Worm (Caenorhabditis elegans): Measurements from ENCODE around the gene plrg-1.

DNA sequence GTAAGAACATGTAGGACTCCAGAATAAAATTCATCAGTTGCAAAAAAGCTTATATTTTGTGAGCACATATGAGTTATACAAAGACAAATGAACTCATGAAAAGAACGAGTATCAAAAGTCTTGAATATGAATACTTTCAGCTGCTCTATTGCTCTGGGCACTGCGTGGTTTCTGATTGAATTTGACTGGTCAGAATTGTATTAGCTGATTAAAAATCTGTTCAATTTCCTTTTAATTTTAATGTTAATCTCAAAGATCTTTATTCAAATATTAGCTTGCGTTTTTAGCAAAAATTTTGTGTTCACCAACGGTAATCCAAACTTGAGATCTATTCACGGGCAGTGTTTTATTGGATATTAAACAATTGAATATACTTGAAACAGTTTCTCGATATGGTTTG lies 9.6 kb downstream of the plrg-1 start, which contains the start of gene srh-184:
- TF ChIP-seq mes-4 (tag; optimal IDR thresholded peaks at IDR 0.05): no peak
- no peak for TF ChIP-seq D2030.7 (GFP tag; IDR thresholded peaks at IDR 0.05)
- TF ChIP-seq sdz-38 (tag; optimal IDR thresholded peaks at IDR 0.05): no peak
- TF ChIP-seq F52B5.7 (tag; optimal IDR thresholded peaks at IDR 0.05): no peak
- TF ChIP-seq snpc-4 (GFP tag; optimal IDR thresholded peaks at IDR 0.05): no peak
- no peak for TF ChIP-seq snpc-4 (tag; optimal IDR thresholded peaks at IDR 0.05)
- TF ChIP-seq hmg-1.2 (GFP tag; IDR thresholded peaks at IDR 0.05): no peak
- no peak for TF ChIP-seq Y56A3A.18 (GFP tag; IDR thresholded peaks at IDR 0.05)
- TF ChIP-seq ztf-22 (GFP tag; optimal IDR thresholded peaks at IDR 0.05): no peak
- TF ChIP-seq pha-4 (tag; optimal IDR thresholded peaks at IDR 0.05): no peak
